Worm (Caenorhabditis elegans) whole organism, L2 larva: ENCODE measurements around the gene C14E2.4.

Experiments
- C34F6.9 ChIP-seq: fragments of 150-350 bp; optimal IDR thresholded peaks from 2 replicates; lab custom pipeline; 2014; ENCODE audit warnings: missing biosample characterization, missing genetic modification characterization
- F13H6.1 ChIP-seq: sonication (generic microtip); optimal IDR thresholded peaks from 2 replicates; lab custom pipeline; 2016; ENCODE audit warnings: missing genetic modification characterization, missing compliant biosample characterization
- Y55F3AM.14 ChIP-seq: fragments of 200-800 bp; sonication (Bioruptor generic); optimal IDR thresholded peaks from 2 replicates; lab custom pipeline; 2018; ENCODE audit warnings: mild to moderate bottlenecking, missing genetic modification characterization, missing compliant biosample characterization
- ZK546.5 ChIP-seq: sonication (generic microtip); optimal IDR thresholded peaks from 2 replicates; lab custom pipeline; 2017; ENCODE audit warnings: missing biosample characterization, missing genetic modification characterization
- blmp-1 ChIP-seq: sonication (generic microtip); optimal IDR thresholded peaks from 2 replicates; lab custom pipeline; 2017; ENCODE audit warnings: missing genetic modification characterization, mild to moderate bottlenecking, missing compliant biosample characterization, antibody characterized with exemption, moderate library complexity; ENCODE audit not compliant: insufficient read depth
- ceh-82 ChIP-seq: fragments of 150-350 bp; optimal IDR thresholded peaks from 2 replicates; lab custom pipeline; 2014; ENCODE audit warnings: missing biosample characterization, missing genetic modification characterization
- crh-2 ChIP-seq: sonication (generic microtip); optimal IDR thresholded peaks from 2 replicates; lab custom pipeline; 2017; ENCODE audit warnings: missing biosample characterization, missing genetic modification characterization
- dmd-4 ChIP-seq: sonication (generic microtip); optimal IDR thresholded peaks from 2 replicates; lab custom pipeline; 2017; ENCODE audit warnings: missing biosample characterization, missing genetic modification characterization
- egl-27 ChIP-seq: sonication (generic microtip); optimal IDR thresholded peaks from 3 replicates; lab custom pipeline; 2017; ENCODE audit warnings: missing biosample characterization, missing genetic modification reagents, missing genetic modification characterization
- elt-1 ChIP-seq: fragments of 150-350 bp; optimal IDR thresholded peaks from 2 replicates; lab custom pipeline; 2014; ENCODE audit warnings: missing biosample characterization, missing genetic modification characterization
- elt-3 ChIP-seq: sonication (generic microtip); optimal IDR thresholded peaks from 2 replicates; lab custom pipeline; 2017; ENCODE audit warnings: missing biosample characterization, missing genetic modification characterization
- gmeb-1 ChIP-seq: fragments of 150-350 bp; optimal IDR thresholded peaks from 2 replicates; lab custom pipeline; 2014; ENCODE audit warnings: missing biosample characterization, missing genetic modification characterization
- lin-11 ChIP-seq: fragments of 150-350 bp; sonication (generic microtip); optimal IDR thresholded peaks from 2 replicates; lab custom pipeline; 2014; ENCODE audit warnings: missing biosample characterization, missing genetic modification characterization, inconsistent platforms, mixed read lengths
- lin-13 ChIP-seq: fragments of 150-350 bp; optimal IDR thresholded peaks from 2 replicates; lab custom pipeline; 2014; ENCODE audit warnings: missing biosample characterization, missing genetic modification reagents, missing genetic modification characterization
- lsy-2 ChIP-seq, 2 experiments: fragments of 150-350 bp in 1 of 2; sonication (generic microtip) in 1 of 2; optimal IDR thresholded peaks; 2 replicates each; lab custom pipeline; 2014 to 2017; ENCODE audit warnings: missing biosample characterization in 2 of 2, missing genetic modification characterization in 2 of 2
- mab-5 ChIP-seq: fragments of 150-350 bp; optimal IDR thresholded peaks from 2 replicates; lab custom pipeline; 2014; ENCODE audit warnings: missing biosample characterization, missing genetic modification characterization
- mbf-1 ChIP-seq: sonication (generic microtip); optimal IDR thresholded peaks from 2 replicates; lab custom pipeline; 2017; ENCODE audit warnings: missing biosample characterization, missing genetic modification characterization
- nhr-129 ChIP-seq: fragments of 150-350 bp; optimal IDR thresholded peaks from 2 replicates; lab custom pipeline; 2014; ENCODE audit warnings: missing biosample characterization, missing genetic modification characterization
- nhr-21 ChIP-seq: fragments of 150-350 bp; optimal IDR thresholded peaks from 2 replicates; lab custom pipeline; 2014; ENCODE audit warnings: missing biosample characterization, missing genetic modification characterization
- nhr-23 ChIP-seq: fragments of 150-350 bp; optimal IDR thresholded peaks from 2 replicates; lab custom pipeline; 2014; ENCODE audit warnings: missing biosample characterization, missing genetic modification reagents, missing genetic modification characterization
- nhr-237 ChIP-seq: fragments of 150-350 bp; optimal IDR thresholded peaks from 2 replicates; lab custom pipeline; 2014; ENCODE audit warnings: missing biosample characterization, missing genetic modification characterization
- nhr-25 ChIP-seq: fragments of 150-350 bp; sonication (generic microtip); optimal IDR thresholded peaks from 3 replicates; lab custom pipeline; 2014; ENCODE audit warnings: missing biosample characterization, missing genetic modification characterization
- nhr-77 ChIP-seq: fragments of 150-350 bp; optimal IDR thresholded peaks from 2 replicates; lab custom pipeline; 2014; ENCODE audit warnings: missing biosample characterization, missing genetic modification characterization
- peb-1 ChIP-seq: fragments of 150-350 bp; optimal IDR thresholded peaks from 2 replicates; lab custom pipeline; 2014; ENCODE audit warnings: missing biosample characterization, missing genetic modification characterization
- snpc-4 ChIP-seq: fragments of 150-350 bp; optimal IDR thresholded peaks from 2 replicates; lab custom pipeline; 2014; ENCODE audit warnings: missing biosample characterization, missing genetic modification characterization
- unc-39 ChIP-seq: fragments of 150-350 bp; optimal IDR thresholded peaks from 2 replicates; lab custom pipeline; 2014; ENCODE audit warnings: missing biosample characterization, missing genetic modification characterization
- unc-55 ChIP-seq: fragments of 150-350 bp; sonication (generic microtip); optimal IDR thresholded peaks from 3 replicates; lab custom pipeline; 2014; ENCODE audit warnings: missing biosample characterization, missing genetic modification reagents, missing genetic modification characterization
- unc-62 ChIP-seq: fragments of 150-350 bp; optimal IDR thresholded peaks from 2 replicates; lab custom pipeline; 2014; ENCODE audit warnings: missing biosample characterization, missing genetic modification reagents, missing genetic modification characterization
- zag-1 ChIP-seq: fragments of 150-350 bp; optimal IDR thresholded peaks from 2 replicates; lab custom pipeline; 2014; ENCODE audit warnings: missing biosample characterization, missing genetic modification characterization
- ztf-1 ChIP-seq: fragments of 200-800 bp; sonication (Bioruptor generic); conservative IDR thresholded peaks from 2 replicates; pipeline ENCODE4 v1.3.6; 2022; ENCODE audit warnings: missing genetic modification characterization, missing compliant biosample characterization
- ztf-11 ChIP-seq: sonication (generic microtip); optimal IDR thresholded peaks from 2 replicates; lab custom pipeline; 2017; ENCODE audit warnings: missing biosample characterization, missing genetic modification characterization
- ztf-4 ChIP-seq: fragments of 150-350 bp; optimal IDR thresholded peaks from 2 replicates; lab custom pipeline; 2014; ENCODE audit warnings: missing biosample characterization, missing genetic modification characterization

C14E2.4 gene

DNA sequence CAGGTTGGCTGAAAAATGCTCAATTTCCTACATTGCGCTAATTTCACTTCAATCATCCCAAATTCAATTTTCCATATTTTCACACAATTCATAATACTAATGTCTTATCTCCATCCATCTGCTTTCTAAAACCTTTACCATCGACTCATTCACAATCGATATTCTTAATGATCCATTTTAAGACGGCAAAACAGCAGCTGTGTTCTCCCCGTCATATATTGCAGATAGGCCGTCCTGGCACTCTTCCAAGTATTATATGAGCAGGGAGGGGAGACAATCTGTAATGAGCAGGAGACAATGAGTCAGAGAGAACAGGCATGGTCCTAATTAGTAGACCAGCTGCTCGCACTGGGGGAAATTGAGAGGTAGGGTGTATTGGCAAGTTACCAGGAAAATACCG lies 36.6 kb upstream of the C14E2.4 start:
- TF ChIP-seq lin-13 (GFP tag; lab: Kevin White, UChicago) = no peak
- TF ChIP-seq unc-55 (GFP tag; lab: Kevin White, UChicago) = no peak
- TF ChIP-seq nhr-21 (tag; lab: Kevin White, UChicago) = no peak
- no peak for TF ChIP-seq unc-39 (tag; lab: Kevin White, UChicago)
- TF ChIP-seq snpc-4 (tag; lab: Kevin White, UChicago) = no peak
- no peak for TF ChIP-seq egl-27 (tag; lab: Kevin White, UChicago)
- no peak for TF ChIP-seq Y55F3AM.14
- no peak for TF ChIP-seq elt-1 (tag; lab: Kevin White, UChicago)
- no peak for TF ChIP-seq mbf-1 (tag; lab: Kevin White, UChicago)
- no peak for TF ChIP-seq nhr-25 (tag; lab: Kevin White, UChicago)
- TF ChIP-seq ceh-82 = no peak
- TF ChIP-seq ztf-11 (tag; lab: Kevin White, UChicago) = no peak
- TF ChIP-seq nhr-23 (tag; lab: Kevin White, UChicago) = no peak
- TF ChIP-seq mab-5 (tag; lab: Kevin White, UChicago) = no peak

DNA sequence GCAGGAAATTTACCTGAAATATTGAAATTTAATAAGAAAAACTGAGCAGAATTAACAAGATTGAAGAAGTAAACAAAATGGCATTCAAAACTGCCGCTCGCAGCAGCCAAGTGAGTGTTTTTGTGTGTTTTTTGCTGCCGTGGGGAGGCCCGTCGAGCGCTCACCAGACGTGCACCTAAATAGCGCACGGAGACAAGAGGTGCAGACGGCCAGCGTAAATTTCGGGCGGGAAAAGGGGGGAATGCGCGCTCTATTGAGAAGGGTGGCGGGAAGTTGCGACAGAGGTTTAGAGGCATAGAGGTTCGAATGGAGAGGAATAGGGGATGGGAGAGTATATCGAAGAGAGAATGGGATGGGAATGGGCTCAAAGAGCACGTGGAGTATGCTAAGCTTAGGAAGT lies 35.0 kb upstream of the C14E2.4 start, which contains the start of gene ceh-39:
Gene ceh-39 (minus strand): TSS at position 13 of the 400 bp plus-strand sequence.
- peak; percentile 39 for TF ChIP-seq lin-11 (tag; lab: Kevin White, UChicago)
- peak; percentile 27 for TF ChIP-seq snpc-4 (tag; lab: Kevin White, UChicago)
- peak; percentile 9 for TF ChIP-seq egl-27 (tag; lab: Kevin White, UChicago)
- peak; percentile 19 for TF ChIP-seq F13H6.1 (tag; lab: Kevin White, UChicago)
- TF ChIP-seq zag-1 (tag; lab: Kevin White, UChicago) = peak; percentile 29
- peak; percentile 83 for TF ChIP-seq unc-55 (GFP tag; lab: Kevin White, UChicago)
- no peak for TF ChIP-seq elt-3 (tag; lab: Kevin White, UChicago)
- no peak for TF ChIP-seq ztf-4 (tag; lab: Kevin White, UChicago)
- TF ChIP-seq nhr-129 (tag; lab: Kevin White, UChicago) = peak; percentile 71
- TF ChIP-seq C34F6.9 (tag; lab: Kevin White, UChicago) = peak; percentile 75
- TF ChIP-seq ceh-82 = peak; percentile 31
- no peak for TF ChIP-seq nhr-25 (tag; lab: Kevin White, UChicago)
- peak; percentile 45 for TF ChIP-seq gmeb-1 (tag; lab: Kevin White, UChicago)
- TF ChIP-seq lsy-2 (tag; optimal IDR thresholded peaks at IDR 0.05; lab: Kevin White, UChicago) = peak; percentile 48 to 57
- TF ChIP-seq elt-1 (tag; lab: Kevin White, UChicago) = no peak
- TF ChIP-seq dmd-4 (tag; lab: Kevin White, UChicago) = no peak
- no peak for TF ChIP-seq nhr-23 (tag; lab: Kevin White, UChicago)
- peak; percentile 44 for TF ChIP-seq crh-2 (tag; lab: Kevin White, UChicago)
- no peak for TF ChIP-seq nhr-237
- TF ChIP-seq, all 48 proteins: peak for 12

DNA sequence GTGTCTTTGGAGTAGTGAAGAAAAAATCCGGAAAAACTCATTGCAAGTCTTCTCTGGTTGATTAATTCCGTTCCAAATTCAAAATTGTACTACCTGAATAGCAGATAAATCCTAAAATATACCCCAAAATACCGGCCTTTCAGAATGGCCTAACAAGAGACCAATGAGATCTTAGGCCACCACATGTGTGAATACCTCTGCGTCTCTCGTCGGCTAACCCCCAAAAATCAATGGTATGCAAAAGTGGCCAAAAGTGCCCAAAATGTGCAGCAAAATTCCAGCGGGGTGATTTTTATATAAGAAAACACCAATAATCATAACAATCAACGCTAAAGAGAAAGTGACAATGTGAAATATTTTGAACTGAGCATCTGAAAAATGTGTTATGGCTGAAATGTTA lies 32.5 kb upstream of the C14E2.4 start, which contains the start of gene T26C11.9:
Gene T26C11.9 (minus strand): TSS at position 254 of the 400 bp plus-strand sequence.
- TF ChIP-seq unc-55 (GFP tag; lab: Kevin White, UChicago) (peak; percentile 61), ZK546.5 (tag; lab: Kevin White, UChicago) (no peak), ceh-82 (no peak), ztf-4 (tag; lab: Kevin White, UChicago) (no peak), lsy-2 (tag; optimal IDR thresholded peaks at IDR 0.05; lab: Kevin White, UChicago) (peak in 1 of 2 experiments; percentile 46), nhr-25 (tag; lab: Kevin White, UChicago) (no peak), crh-2 (tag; lab: Kevin White, UChicago) (peak; percentile 25), gmeb-1 (tag; lab: Kevin White, UChicago) (peak; percentile 26), nhr-77 (tag; lab: Kevin White, UChicago) (no peak), blmp-1 (tag; lab: Kevin White, UChicago) (peak; percentile 22), ztf-11 (tag; lab: Kevin White, UChicago) (no peak), C34F6.9 (tag; lab: Kevin White, UChicago) (peak; percentile 56), nhr-129 (tag; lab: Kevin White, UChicago) (peak; percentile 37), unc-62 (GFP tag; lab: Kevin White, UChicago) (no peak)

DNA sequence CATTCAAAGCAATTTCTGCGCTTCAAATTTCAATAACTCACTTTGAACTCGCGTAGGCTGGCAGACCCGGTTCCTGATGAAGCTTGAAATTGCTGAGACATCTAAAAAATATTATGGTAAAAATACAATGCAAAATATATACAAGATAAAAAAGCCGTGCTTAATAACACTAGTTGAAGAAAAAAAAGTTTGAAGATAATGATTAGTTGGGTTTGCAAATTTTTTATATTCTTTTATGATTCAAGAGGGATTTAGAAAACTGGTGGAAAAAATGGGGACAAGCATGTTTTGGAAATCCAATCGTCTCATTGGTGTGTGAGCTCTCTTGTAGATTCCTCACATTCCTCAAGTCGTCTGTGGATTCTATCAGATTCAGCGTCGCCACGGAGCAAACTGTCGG lies 31.5 kb upstream of the C14E2.4 start, which contains the start of gene ceh-21:
Gene ceh-21 (minus strand): TSS at position 101 of the 400 bp plus-strand sequence.
- no peak for TF ChIP-seq ztf-11 (tag; lab: Kevin White, UChicago)
- TF ChIP-seq nhr-21 (tag; lab: Kevin White, UChicago) = no peak

DNA sequence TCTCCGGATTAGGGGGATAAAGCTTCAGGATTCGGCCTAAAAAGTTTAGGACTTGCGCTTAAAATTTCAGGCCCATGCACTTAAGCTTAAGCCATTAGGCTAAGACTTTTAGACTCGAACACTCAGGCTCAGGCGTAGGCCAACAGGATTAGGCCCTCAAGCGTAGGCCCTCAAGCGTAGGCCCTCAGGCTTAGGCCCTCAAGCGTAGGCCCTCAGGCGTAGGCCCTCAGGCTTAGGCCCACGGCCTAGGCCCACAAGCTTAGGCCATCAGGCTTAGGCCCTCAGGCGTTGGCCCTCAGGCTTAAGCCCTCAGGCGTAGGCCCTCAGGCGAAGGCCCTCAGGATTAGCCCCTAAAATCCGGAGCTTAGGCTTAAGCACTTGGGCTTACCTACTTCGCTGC lies 29.4 kb upstream of the C14E2.4 start:
- 0 out of 2 replicates have a peak, but pooled peaks have one; percentile 57 for TF ChIP-seq ztf-1 (GFP tag; lab: Robert Waterston, UW)
- TF ChIP-seq peb-1 (tag; lab: Kevin White, UChicago) = no peak
